Fruit fly (Drosophila melanogaster) whole organism, embryonic: ENCODE results near the gene lectin-28C.

Experiments
- CG10366 ChIP-seq: fragments of 200-800 bp; sonication (Bioruptor generic); IDR thresholded peaks from 2 replicates; pipeline ENCODE4 v1.3.6; 2022; ENCODE audit warnings: missing biosample characterization, missing genetic modification characterization
- CG12744 ChIP-seq: fragments of 200-800 bp; sonication (Bioruptor generic); optimal IDR thresholded peaks from 2 replicates; lab custom pipeline; 2016; ENCODE audit warnings: missing biosample characterization, missing genetic modification characterization
- CG13123 ChIP-seq: fragments of 200-800 bp; sonication (Bioruptor generic); optimal IDR thresholded peaks from 2 replicates; lab custom pipeline; 2016; ENCODE audit warnings: missing biosample characterization, missing genetic modification characterization
- CG16779 ChIP-seq: fragments of 200-800 bp; sonication (Bioruptor generic); IDR thresholded peaks from 2 replicates; pipeline ENCODE4 v1.3.6; 2022; ENCODE audit warnings: missing biosample characterization, missing genetic modification characterization
- CG17568 ChIP-seq: fragments of 200-800 bp; sonication (Bioruptor generic); optimal IDR thresholded peaks from 2 replicates; lab custom pipeline; 2018; ENCODE audit warnings: missing biosample characterization, mild to moderate bottlenecking, missing genetic modification characterization, moderate library complexity
- CG17802 ChIP-seq: fragments of 200-800 bp; sonication (Bioruptor generic); optimal IDR thresholded peaks from 2 replicates; lab custom pipeline; 2018; ENCODE audit warnings: missing biosample characterization, mild to moderate bottlenecking, missing genetic modification characterization, moderate library complexity
- CG17829 ChIP-seq: fragments of 200-800 bp; optimal IDR thresholded peaks from 2 replicates; lab custom pipeline; 2019; ENCODE audit warnings: missing biosample characterization, mild to moderate bottlenecking, missing genetic modification characterization, moderate library complexity
- CG2120 ChIP-seq: fragments of 200-800 bp; sonication (Bioruptor generic); optimal IDR thresholded peaks from 3 replicates; lab custom pipeline; 2016; ENCODE audit warnings: missing biosample characterization, missing genetic modification characterization
- CG2199 ChIP-seq: fragments of 200-800 bp; sonication (Bioruptor generic); IDR thresholded peaks from 3 replicates; pipeline ENCODE4 v1.3.6; 2022; ENCODE audit warnings: missing biosample characterization, missing genetic modification characterization
- CG30020 ChIP-seq: fragments of 200-800 bp; optimal IDR thresholded peaks from 2 replicates; lab custom pipeline; 2019; ENCODE audit warnings: missing biosample characterization, mild to moderate bottlenecking, missing genetic modification characterization, moderate library complexity
- CG34224 ChIP-seq: fragments of 200-800 bp; sonication (Bioruptor generic); IDR thresholded peaks from 3 replicates; pipeline ENCODE4 v1.3.6; 2022; ENCODE audit warnings: missing biosample characterization, missing genetic modification characterization; ENCODE audit not compliant: partially characterized antibody
- CG42726 ChIP-seq: fragments of 200-800 bp; sonication (Bioruptor generic); IDR thresholded peaks from 2 replicates; pipeline ENCODE4 v1.3.6; 2022; ENCODE audit warnings: missing biosample characterization, missing genetic modification characterization; ENCODE audit not compliant: partially characterized antibody
- CG4360 ChIP-seq: fragments of 200-800 bp; sonication (Bioruptor generic); IDR thresholded peaks from 2 replicates; pipeline ENCODE4 v1.3.6; 2022; ENCODE audit warnings: missing biosample characterization, missing genetic modification characterization
- CG4424 ChIP-seq: fragments of 200-800 bp; sonication (Bioruptor generic); optimal IDR thresholded peaks from 3 replicates; lab custom pipeline; 2016; ENCODE audit warnings: missing biosample characterization, missing genetic modification characterization
- CG6254 ChIP-seq: fragments of 200-800 bp; sonication (Bioruptor generic); optimal IDR thresholded peaks from 3 replicates; lab custom pipeline; 2017; ENCODE audit warnings: mild to moderate bottlenecking, missing biosample characterization, missing genetic modification reagents, missing genetic modification characterization
- CG6813 ChIP-seq: fragments of 200-800 bp; sonication (Bioruptor generic); optimal IDR thresholded peaks from 2 replicates; lab custom pipeline; 2017; ENCODE audit warnings: missing biosample characterization, missing genetic modification characterization, mild to moderate bottlenecking, moderate library complexity, missing genetic modification reagents
- CG7357 ChIP-seq: fragments of 200-800 bp; sonication (Bioruptor generic); IDR thresholded peaks from 3 replicates; pipeline ENCODE4 v1.3.6; 2022; ENCODE audit warnings: missing biosample characterization, missing genetic modification characterization
- CG7556 ChIP-seq: fragments of 200-800 bp; sonication (Bioruptor generic); optimal IDR thresholded peaks from 2 replicates; lab custom pipeline; 2017; ENCODE audit warnings: missing biosample characterization, mild to moderate bottlenecking, missing genetic modification characterization
- CG7839 ChIP-seq: fragments of 200-800 bp; sonication (Bioruptor generic); optimal IDR thresholded peaks from 3 replicates; lab custom pipeline; 2018; ENCODE audit warnings: missing biosample characterization, mild to moderate bottlenecking, missing genetic modification characterization, moderate library complexity
- CG7987 ChIP-seq: fragments of 200-800 bp; sonication (Bioruptor generic); optimal IDR thresholded peaks from 2 replicates; lab custom pipeline; 2018; ENCODE audit warnings: missing biosample characterization, mild to moderate bottlenecking, missing genetic modification characterization, moderate library complexity
- CG8359 ChIP-seq: fragments of 200-800 bp; sonication (Bioruptor generic); optimal IDR thresholded peaks from 2 replicates; lab custom pipeline; 2017; ENCODE audit warnings: missing biosample characterization, mild to moderate bottlenecking, missing genetic modification characterization, borderline replicate concordance
- CG9876 ChIP-seq: fragments of 200-800 bp; sonication (Bioruptor generic); optimal IDR thresholded peaks from 2 replicates; lab custom pipeline; 2016; ENCODE audit warnings: missing biosample characterization, missing genetic modification characterization
- CTCF ChIP-seq: fragments of 200-800 bp; sonication (Bioruptor generic); optimal IDR thresholded peaks from 2 replicates; lab custom pipeline; 2017; ENCODE audit warnings: missing biosample characterization, mild to moderate bottlenecking, missing genetic modification characterization, moderate library complexity
- CoRest ChIP-seq: fragments of 200-800 bp; sonication (Bioruptor generic); optimal IDR thresholded peaks from 3 replicates; lab custom pipeline; 2018; ENCODE audit warnings: missing biosample characterization, mild to moderate bottlenecking, missing genetic modification characterization, moderate library complexity
- D ChIP-seq, 2 experiments: fragments of 200-800 bp in 1 of 2; fragments of >200 bp in 1 of 2; sonication (Bioruptor generic) in 1 of 2; optimal IDR thresholded peaks; 2 replicates in 1 of 2; 3 replicates in 1 of 2; lab custom pipeline; 2017; ENCODE audit warnings: mild to moderate bottlenecking in 1 of 2, missing biosample characterization in 1 of 2, missing genetic modification characterization in 1 of 2, missing genetic modification reagents in 1 of 2
- Dll ChIP-seq: fragments of 200-800 bp; sonication (Bioruptor generic); IDR thresholded peaks from 4 replicates; pipeline ENCODE4 v1.3.6; 2022; ENCODE audit warnings: missing biosample characterization, missing genetic modification characterization; ENCODE audit not compliant: partially characterized antibody
- ERR ChIP-seq: fragments of 200-800 bp; sonication (Bioruptor generic); optimal IDR thresholded peaks from 2 replicates; lab custom pipeline; 2016; ENCODE audit warnings: missing biosample characterization, missing genetic modification characterization
- Eip74EF ChIP-seq, 2 experiments: fragments of 200-800 bp in 1 of 2; fragments of >200 bp in 1 of 2; sonication (Bioruptor generic) in 1 of 2; optimal IDR thresholded peaks; 2 replicates each; lab custom pipeline; 2017 to 2019; ENCODE audit warnings: missing biosample characterization in 2 of 2, missing genetic modification characterization in 2 of 2, mild to moderate bottlenecking in 1 of 2, moderate library complexity in 1 of 2
- HLH4C ChIP-seq: fragments of 200-800 bp; sonication (Bioruptor generic); IDR thresholded peaks from 3 replicates; pipeline ENCODE4 v1.3.6; 2022; ENCODE audit warnings: missing biosample characterization, missing genetic modification characterization; ENCODE audit not compliant: partially characterized antibody
- HmgZ ChIP-seq: fragments of 200-800 bp; sonication (Bioruptor generic); optimal IDR thresholded peaks from 2 replicates; lab custom pipeline; 2018; ENCODE audit warnings: missing biosample characterization, mild to moderate bottlenecking, missing genetic modification characterization
- Kr ChIP-seq: fragments of 200-800 bp; sonication (Bioruptor generic); optimal IDR thresholded peaks from 2 replicates; lab custom pipeline; 2017; ENCODE audit warnings: missing biosample characterization, mild to moderate bottlenecking, missing genetic modification characterization
- Lim3 ChIP-seq: fragments of 200-800 bp; sonication (Bioruptor generic); IDR thresholded peaks from 2 replicates; pipeline ENCODE4 v1.3.6; 2022; ENCODE audit warnings: missing biosample characterization, missing genetic modification characterization
- MTF-1 ChIP-seq: fragments of 200-800 bp; sonication (Bioruptor generic); optimal IDR thresholded peaks from 2 replicates; lab custom pipeline; 2018; ENCODE audit warnings: missing biosample characterization, mild to moderate bottlenecking, missing genetic modification characterization, borderline replicate concordance
- Myb ChIP-seq: fragments of 200-800 bp; sonication (Bioruptor generic); optimal IDR thresholded peaks from 2 replicates; lab custom pipeline; 2016; ENCODE audit warnings: missing biosample characterization, missing genetic modification characterization
- abd-A ChIP-seq: fragments of 200-800 bp; sonication (Bioruptor generic); optimal IDR thresholded peaks from 3 replicates; lab custom pipeline; 2019; ENCODE audit warnings: missing biosample characterization, mild to moderate bottlenecking, missing genetic modification characterization, moderate library complexity
- ash1 ChIP-seq: fragments of 200-800 bp; sonication (Bioruptor generic); optimal IDR thresholded peaks from 2 replicates; lab custom pipeline; 2018; ENCODE audit warnings: missing biosample characterization, mild to moderate bottlenecking, missing genetic modification characterization
- caup ChIP-seq: fragments of 200-800 bp; sonication (Bioruptor generic); optimal IDR thresholded peaks from 3 replicates; lab custom pipeline; 2017; ENCODE audit warnings: missing biosample characterization, mild to moderate bottlenecking, missing genetic modification characterization, moderate library complexity; ENCODE audit not compliant: severe bottlenecking
- danr ChIP-seq: fragments of 200-800 bp; sonication (Bioruptor generic); IDR thresholded peaks from 2 replicates; pipeline ENCODE4 v1.3.6; 2022; ENCODE audit warnings: missing biosample characterization, missing genetic modification characterization
- fru ChIP-seq: fragments of >200 bp; optimal IDR thresholded peaks from 2 replicates; lab custom pipeline; 2017
- hbn ChIP-seq: fragments of 200-800 bp; sonication (Bioruptor generic); IDR thresholded peaks from 2 replicates; pipeline ENCODE4 v1.3.6; 2022; ENCODE audit warnings: missing biosample characterization, missing genetic modification characterization; ENCODE audit not compliant: partially characterized antibody
- jing ChIP-seq: fragments of 200-800 bp; sonication (Bioruptor generic); optimal IDR thresholded peaks from 2 replicates; lab custom pipeline; 2018; ENCODE audit warnings: missing biosample characterization, mild to moderate bottlenecking, missing genetic modification characterization
- lov ChIP-seq, 2 experiments: fragments of 200-800 bp in 1 of 2; fragments of >200 bp in 1 of 2; sonication (Bioruptor generic) in 1 of 2; IDR thresholded peaks in 1 of 2; optimal IDR thresholded peaks in 1 of 2; 2 replicates in 1 of 2; 3 replicates in 1 of 2; pipeline versions ENCODE4 v1.3.6 to Lab custom; 2017 to 2022; ENCODE audit warnings: missing biosample characterization in 1 of 2, missing genetic modification characterization in 1 of 2
- nerfin-1 ChIP-seq: fragments of 200-800 bp; sonication (Bioruptor generic); optimal IDR thresholded peaks from 3 replicates; lab custom pipeline; 2019; ENCODE audit warnings: missing biosample characterization, mild to moderate bottlenecking, missing genetic modification characterization, moderate library complexity
- prd ChIP-seq, 3 experiments: fragments of >200 bp in 2 of 3; fragments of 200-800 bp in 1 of 3; sonication (Bioruptor generic) in 1 of 3; optimal IDR thresholded peaks in 2 of 3; IDR thresholded peaks in 1 of 3; 2 replicates in 2 of 3; 3 replicates in 1 of 3; pipeline versions ENCODE4 v1.3.6 to Lab custom; 2017 to 2022; ENCODE audit warnings: missing biosample characterization in 1 of 3, missing genetic modification characterization in 1 of 3
- pzg ChIP-seq: fragments of 200-800 bp; sonication (Bioruptor generic); optimal IDR thresholded peaks from 3 replicates; lab custom pipeline; 2018; ENCODE audit warnings: missing biosample characterization, mild to moderate bottlenecking, missing genetic modification characterization, moderate library complexity
- rib ChIP-seq: fragments of 200-800 bp; sonication (Bioruptor generic); IDR thresholded peaks from 2 replicates; pipeline ENCODE4 v1.3.6; 2022; ENCODE audit warnings: missing biosample characterization, missing genetic modification characterization
- stwl ChIP-seq: fragments of 200-800 bp; sonication (Bioruptor generic); optimal IDR thresholded peaks from 3 replicates; lab custom pipeline; 2018; ENCODE audit warnings: missing biosample characterization, mild to moderate bottlenecking, missing genetic modification characterization, moderate library complexity
- z ChIP-seq: fragments of 200-800 bp; sonication (Bioruptor generic); IDR thresholded peaks from 3 replicates; pipeline ENCODE4 v1.3.6; 2022; ENCODE audit warnings: missing biosample characterization, missing genetic modification characterization
- zen ChIP-seq: fragments of 200-800 bp; sonication (Bioruptor generic); optimal IDR thresholded peaks from 3 replicates; lab custom pipeline; 2018; ENCODE audit warnings: missing biosample characterization, mild to moderate bottlenecking, missing genetic modification characterization, moderate library complexity

lectin-28C gene

DNA sequence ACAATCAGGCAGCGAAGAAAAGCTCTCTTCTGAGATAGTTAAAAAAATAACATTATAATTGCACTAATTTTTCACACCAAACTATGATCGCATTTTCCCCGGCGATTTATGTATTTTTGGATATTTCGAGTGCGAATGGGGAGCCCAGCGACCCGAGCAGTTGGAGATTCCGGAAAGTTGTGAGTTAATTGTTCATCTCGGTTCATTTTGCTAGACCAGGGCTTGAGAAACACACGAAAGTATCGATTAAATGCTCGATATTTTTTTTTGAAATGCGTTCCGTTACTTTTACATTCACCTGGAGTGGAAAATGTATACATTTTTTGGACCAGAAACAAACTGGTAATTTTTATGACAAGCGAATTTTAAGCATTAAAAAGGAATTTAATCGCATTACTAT, 46.4 kb upstream of the lectin-28C start, which contains the start of gene Cdc14 (continued):
- TF ChIP-seq CoRest (tag; lab: Kevin White, UChicago) = no peak
- TF ChIP-seq CG9876 (GFP tag; lab: Kevin White, UChicago) = no peak
- peak; percentile 46 for TF ChIP-seq CG7987
- TF ChIP-seq CG2199 = no peak
- no peak for TF ChIP-seq CG6254
- no peak for TF ChIP-seq CG4424
- TF ChIP-seq HLH4C (GFP tag; lab: Robert Waterston, UW) = peak; percentile 44; the same call in 1 of the 3 replicates
- peak; percentile 57; the same call in 2 of the 3 replicates for TF ChIP-seq z (GFP tag; lab: Robert Waterston, UW)
- no peak for TF ChIP-seq CG13123
- TF ChIP-seq danr = no peak
- no peak for TF ChIP-seq CG17829 (tag; lab: Kevin White, UChicago)
- peak; percentile 53; the same call in 1 of the 2 replicates for TF ChIP-seq CG42726
- no peak for TF ChIP-seq ash1
- TF ChIP-seq Eip74EF (GFP tag; optimal IDR thresholded peaks at IDR 0.05; lab: Kevin White, UChicago) = peak in 1 of 2 experiments; percentile 10
- TF ChIP-seq Dll (GFP tag; lab: Robert Waterston, UW) = peak; percentile 43; the same call in 1 of the 4 replicates
- peak; percentile 45 for TF ChIP-seq CG17568 (GFP tag; lab: Kevin White, UChicago)
- no peak for TF ChIP-seq CG4360 (GFP tag; lab: Robert Waterston, UW)
- TF ChIP-seq stwl (tag; lab: Kevin White, UChicago) = peak; percentile 9
- TF ChIP-seq CG34224 (GFP tag; lab: Robert Waterston, UW) = peak; percentile 59; the same call in 2 of the 3 replicates
- peak; percentile 60 for TF ChIP-seq pzg
- no peak for TF ChIP-seq nerfin-1
- no peak for TF ChIP-seq zen
- TF ChIP-seq caup = peak; percentile 17
- no peak for TF ChIP-seq rib (GFP tag; lab: Robert Waterston, UW)
- TF ChIP-seq lov (optimal IDR thresholded peaks at IDR 0.05; lab: Kevin White, UChicago) = no peak
- no peak for TF ChIP-seq lov (GFP tag; IDR thresholded peaks at IDR 0.05; lab: Robert Waterston, UW)
- no peak for TF ChIP-seq D (optimal IDR thresholded peaks at IDR 0.05; lab: Kevin White, UChicago)
- TF ChIP-seq D (GFP tag; optimal IDR thresholded peaks at IDR 0.05; lab: Kevin White, UChicago) = no peak
- TF ChIP-seq CG10366 = no peak
- TF ChIP-seq Lim3 (GFP tag; lab: Robert Waterston, UW) = no peak
- no peak for TF ChIP-seq CG30020 (tag; lab: Kevin White, UChicago)
- TF ChIP-seq CG7556 (GFP tag; lab: Kevin White, UChicago) = no peak
- no peak for TF ChIP-seq CG6813
- TF ChIP-seq hbn = peak; percentile 66
- peak; percentile 20 for TF ChIP-seq MTF-1 (GFP tag; lab: Kevin White, UChicago)

- TF ChIP-seq CG7357 (GFP tag; lab: Robert Waterston, UW) (no peak), HmgZ (tag; lab: Kevin White, UChicago) (no peak), CG7839 (tag; lab: Kevin White, UChicago) (no peak), CG12744 (GFP tag; lab: Kevin White, UChicago) (no peak), Eip74EF (GFP tag; optimal IDR thresholded peaks at IDR 0.05; lab: Kevin White, UChicago) (no peak), CG8359 (no peak), prd (optimal IDR thresholded peaks at IDR 0.05; lab: Kevin White, UChicago) (no peak), prd (GFP tag; IDR thresholded peaks at IDR 0.05; lab: Robert Waterston, UW) (0 out of 3 replicates have a peak, but pooled peaks have one; percentile 8), jing (no peak), CTCF (GFP tag; lab: Kevin White, UChicago) (no peak), Kr (GFP tag; lab: Kevin White, UChicago) (peak; percentile 18), CG17802 (tag; lab: Kevin White, UChicago) (no peak), fru (no peak), ERR (GFP tag; lab: Kevin White, UChicago) (no peak), Myb (GFP tag; lab: Kevin White, UChicago) (peak; percentile 57), CG2120 (no peak), abd-A (no peak), CG16779 (GFP tag; lab: Robert Waterston, UW) (no peak)
Measured at dm6 chr2L:7811249-7812002, 45.5 kb upstream of the lectin-28C start, which contains the start of gene LanB1. LanB1 (plus strand) TSS chr2L:7811438.
